Worm (Caenorhabditis elegans) whole organism, L4/young adult: ENCODE measurements around the gene F41G3.10.

ENCODE experiments used
- W03F9.2 ChIP-seq: fragments of 150-350 bp; optimal IDR thresholded peaks from 2 replicates; lab custom pipeline; 2014; ENCODE audit warnings: missing biosample characterization, missing genetic modification characterization
- dao-5 ChIP-seq: sonication (generic microtip); optimal IDR thresholded peaks from 2 replicates; lab custom pipeline; 2016; ENCODE audit warnings: missing genotype, missing genetic modification characterization, moderate library complexity, missing compliant biosample characterization
- him-1 ChIP-seq: sonication (generic microtip); optimal IDR thresholded peaks from 2 replicates; lab custom pipeline; 2016; ENCODE audit warnings: missing genotype, missing genetic modification reagents, missing genetic modification characterization, missing compliant biosample characterization

DNA sequence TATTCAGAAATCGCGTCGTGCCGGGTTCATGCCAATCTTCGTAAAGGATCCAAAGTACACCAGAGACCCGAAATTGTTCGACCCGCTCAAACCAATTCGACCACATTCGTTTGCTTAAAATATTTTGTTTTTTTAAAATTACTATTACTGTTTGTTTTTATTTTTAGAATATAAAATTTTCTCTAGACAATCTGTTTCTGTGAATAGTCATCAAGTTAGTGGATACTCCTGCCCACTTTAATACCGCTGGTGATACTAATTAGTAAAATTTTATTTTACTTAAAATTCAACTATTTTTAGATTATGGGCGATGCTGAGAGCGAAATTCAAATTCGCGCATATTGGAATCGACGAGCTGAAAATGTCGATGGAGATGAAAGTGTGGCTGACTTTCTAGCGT is 12.7 kb downstream of the F41G3.10 start, which contains the start of gene T14B4.1:
- TF ChIP-seq dao-5: no peak
- no peak for TF ChIP-seq him-1 (tag; lab: Kevin White, UChicago)
- TF ChIP-seq W03F9.2 (tag; lab: Kevin White, UChicago): no peak
